Worm (Caenorhabditis elegans): ENCODE results near the gene madf-9.
A peak's percentile ranks its signal among the peaks of the same experiment; 100 is the strongest.

madf-9 gene

DNA sequence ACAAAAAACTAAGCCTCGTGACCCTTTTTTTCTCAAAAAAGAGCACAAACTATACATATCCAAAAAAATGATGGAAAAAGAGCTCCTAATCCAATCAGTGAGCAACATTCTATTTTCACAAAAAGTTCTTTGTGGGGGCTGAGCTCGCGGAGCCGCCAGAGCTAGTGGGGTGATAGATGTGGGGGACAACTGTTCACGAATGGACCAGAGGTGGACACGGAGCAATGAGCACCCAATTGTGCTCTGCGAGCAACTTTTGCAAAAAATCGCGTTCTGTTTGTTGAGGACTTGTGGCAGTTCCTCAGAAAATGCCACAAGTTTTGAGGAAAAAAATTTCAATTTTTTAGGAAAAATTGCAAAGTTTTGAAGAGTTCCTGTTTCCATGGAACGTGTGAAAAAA, 17.9 kb downstream of the madf-9 start:
- TF ChIP-seq jun-1 (tag; optimal IDR thresholded peaks at IDR 0.05) (no peak), nfya-1 (tag; optimal IDR thresholded peaks at IDR 0.05; ENCODE audit: insufficient read depth) (no peak), hmg-11 (tag; optimal IDR thresholded peaks at IDR 0.05) (no peak), mml-1 (tag; optimal IDR thresholded peaks at IDR 0.05) (no peak), ceh-9 (tag; optimal IDR thresholded peaks at IDR 0.05) (no peak), mdl-1 (tag; optimal IDR thresholded peaks at IDR 0.05) (no peak), R02D3.7 (tag; optimal IDR thresholded peaks at IDR 0.05) (no peak), ceh-28 (tag; optimal IDR thresholded peaks at IDR 0.05) (no peak)

DNA sequence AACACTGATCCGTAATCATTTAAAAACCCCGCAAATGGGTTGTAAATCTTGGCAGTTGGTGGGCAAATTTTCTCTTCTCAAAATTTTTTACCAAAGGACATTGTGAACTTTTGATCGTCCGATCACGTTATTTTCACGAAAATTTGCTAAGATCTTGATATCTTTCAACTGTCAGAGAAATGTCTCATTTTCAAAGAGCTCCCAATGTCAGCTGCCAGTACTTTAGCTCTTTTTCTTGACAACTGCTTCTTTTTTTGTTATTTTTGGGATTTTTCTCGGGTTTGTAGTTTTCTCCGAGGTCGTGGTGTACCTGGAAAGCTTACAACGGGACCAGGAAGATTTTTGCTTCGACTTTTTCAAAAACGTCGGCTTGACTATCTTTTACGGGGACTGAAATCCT, 19.0 kb downstream of the madf-9 start:
- TF ChIP-seq egl-27 (tag; optimal IDR thresholded peaks at IDR 0.05) (no peak), hmg-11 (tag; optimal IDR thresholded peaks at IDR 0.05) (no peak), ceh-28 (tag; optimal IDR thresholded peaks at IDR 0.05) (no peak), nfya-1 (tag; optimal IDR thresholded peaks at IDR 0.05; ENCODE audit: insufficient read depth) (peak; percentile 11), mml-1 (tag; optimal IDR thresholded peaks at IDR 0.05) (peak; percentile 1)

DNA sequence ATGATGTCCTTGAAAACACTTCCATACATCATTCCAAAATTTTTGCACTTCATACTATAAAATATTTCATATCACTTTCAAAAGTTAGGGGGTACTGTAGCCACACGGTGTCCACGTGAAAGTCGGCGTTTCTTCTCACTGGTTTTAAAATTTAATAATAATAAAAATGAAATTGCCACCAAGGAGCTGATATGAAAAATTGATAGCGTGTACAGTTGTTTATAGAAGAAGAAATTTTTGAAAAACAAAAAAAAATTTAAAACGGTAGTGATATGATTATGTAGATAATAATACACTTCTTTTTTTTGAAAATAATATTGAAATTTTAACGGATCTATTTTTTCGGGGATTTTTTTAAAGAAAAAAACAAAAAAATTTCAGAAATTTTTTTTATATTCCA, 23.1 kb downstream of the madf-9 start:
- no peak for TF ChIP-seq jun-1 (tag; optimal IDR thresholded peaks at IDR 0.05)
- no peak for TF ChIP-seq ama-1 (optimal IDR thresholded peaks at IDR 0.05)

DNA sequence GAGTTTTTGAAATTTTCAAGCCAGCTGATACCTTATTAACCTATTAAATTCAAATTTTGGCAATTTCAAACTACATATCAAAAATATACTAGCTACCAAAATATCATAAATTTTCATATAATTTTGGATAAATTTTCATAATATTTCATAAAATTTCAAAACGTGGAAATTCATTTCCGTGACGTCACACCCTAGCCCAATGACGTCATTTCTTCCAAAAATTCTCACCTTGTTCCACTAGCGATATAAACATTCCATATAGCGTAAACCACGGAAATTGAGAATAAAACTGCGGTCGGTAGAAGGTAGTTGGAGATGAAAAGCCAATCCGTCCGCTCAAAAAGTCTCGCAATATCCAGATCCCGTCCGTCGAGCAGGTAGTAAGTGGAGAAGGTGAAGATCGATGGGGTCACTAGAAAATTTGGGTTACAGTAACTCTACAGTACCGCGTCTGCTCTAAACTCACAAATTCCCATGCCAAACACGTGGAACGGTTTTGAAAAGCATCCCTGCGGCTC, 24.3 kb downstream of the madf-9 start:
- no peak for TF ChIP-seq nhr-237 (tag; optimal IDR thresholded peaks at IDR 0.05)
- TF ChIP-seq aly-2 (tag; optimal IDR thresholded peaks at IDR 0.05) = no peak
- no peak for TF ChIP-seq unc-62 (GFP tag; optimal IDR thresholded peaks at IDR 0.05)
- no peak for TF ChIP-seq ZK546.5 (tag; optimal IDR thresholded peaks at IDR 0.05)
- no peak for TF ChIP-seq fkh-10 (GFP tag; optimal IDR thresholded peaks at IDR 0.05)
- TF ChIP-seq mdl-1 (tag; optimal IDR thresholded peaks at IDR 0.05) = no peak
- no peak for TF ChIP-seq nhr-76 (tag; optimal IDR thresholded peaks at IDR 0.05)
- TF ChIP-seq zag-1 (tag; optimal IDR thresholded peaks at IDR 0.05) = no peak
- no peak for TF ChIP-seq hmg-11 (tag; optimal IDR thresholded peaks at IDR 0.05)
- TF ChIP-seq snpc-4 (tag; optimal IDR thresholded peaks at IDR 0.05) = no peak
- no peak for TF ChIP-seq ztf-11 (tag; optimal IDR thresholded peaks at IDR 0.05)
- no peak for TF ChIP-seq elt-2 (tag; optimal IDR thresholded peaks at IDR 0.05)
- TF ChIP-seq elt-1 (tag; optimal IDR thresholded peaks at IDR 0.05) = no peak
- no peak for TF ChIP-seq ztf-4 (tag; optimal IDR thresholded peaks at IDR 0.05)
- no peak for TF ChIP-seq nhr-11 (tag; optimal IDR thresholded peaks at IDR 0.05)
- no peak for TF ChIP-seq pha-4 (tag; optimal IDR thresholded peaks at IDR 0.05)

DNA sequence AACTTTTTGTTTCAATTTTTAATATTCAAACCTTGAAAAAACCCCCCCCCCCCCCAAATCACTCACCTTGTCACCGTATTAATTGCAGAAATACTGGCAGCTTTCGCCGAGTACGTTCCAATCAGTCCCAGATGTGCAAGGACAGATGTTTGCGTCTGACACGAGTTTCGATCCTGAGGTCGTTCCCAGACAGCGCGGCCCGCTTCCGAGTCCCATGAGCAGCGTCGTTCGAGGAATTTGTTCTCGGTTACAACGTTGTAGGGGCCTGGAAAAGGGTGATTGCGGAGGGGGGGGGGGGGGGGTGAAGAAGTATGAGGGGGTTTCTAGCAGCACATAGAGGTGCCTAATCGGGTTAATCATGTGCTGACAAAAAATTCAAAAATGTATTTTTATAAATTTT, 26.0 kb downstream of the madf-9 start:
- TF ChIP-seq eor-1 (tag; optimal IDR thresholded peaks at IDR 0.05) (no peak), elt-3 (tag; optimal IDR thresholded peaks at IDR 0.05) (no peak), ceh-16 (tag; optimal IDR thresholded peaks at IDR 0.05) (no peak), fkh-10 (GFP tag; optimal IDR thresholded peaks at IDR 0.05) (no peak), ZK546.5 (tag; optimal IDR thresholded peaks at IDR 0.05) (no peak), aly-2 (tag; optimal IDR thresholded peaks at IDR 0.05) (no peak), nhr-25 (tag; optimal IDR thresholded peaks at IDR 0.05) (no peak), nhr-11 (tag; optimal IDR thresholded peaks at IDR 0.05) (no peak), zag-1 (tag; optimal IDR thresholded peaks at IDR 0.05) (no peak), snpc-4 (tag; optimal IDR thresholded peaks at IDR 0.05) (no peak)

ce11 chrIV:3665089-3665488, 28.2 kb downstream of the madf-9 start:
- no peak for TF ChIP-seq nhr-76 (tag; optimal IDR thresholded peaks at IDR 0.05)
- TF ChIP-seq eor-1 (tag; optimal IDR thresholded peaks at IDR 0.05) = no peak
- no peak for TF ChIP-seq lin-39 (tag; optimal IDR thresholded peaks at IDR 0.05)
- no peak for TF ChIP-seq lin-15B (tag; optimal IDR thresholded peaks at IDR 0.05)
- TF ChIP-seq ztf-11 (tag; optimal IDR thresholded peaks at IDR 0.05) = no peak
- no peak for TF ChIP-seq zag-1 (tag; optimal IDR thresholded peaks at IDR 0.05)
- no peak for TF ChIP-seq fkh-10 (GFP tag; optimal IDR thresholded peaks at IDR 0.05)
- no peak for TF ChIP-seq ZK546.5 (tag; optimal IDR thresholded peaks at IDR 0.05)
- TF ChIP-seq mml-1 (tag; optimal IDR thresholded peaks at IDR 0.05) = no peak
- no peak for TF ChIP-seq skn-1 (tag; optimal IDR thresholded peaks at IDR 0.05)
- no peak for TF ChIP-seq snpc-4 (tag; optimal IDR thresholded peaks at IDR 0.05)
- TF ChIP-seq nhr-23 (tag; optimal IDR thresholded peaks at IDR 0.05) = no peak
- TF ChIP-seq nfya-1 (tag; optimal IDR thresholded peaks at IDR 0.05; ENCODE audit: insufficient read depth) = no peak
- no peak for TF ChIP-seq nhr-237 (tag; optimal IDR thresholded peaks at IDR 0.05)
- no peak for TF ChIP-seq unc-39 (tag; optimal IDR thresholded peaks at IDR 0.05)
